Fruit fly (Drosophila melanogaster) whole organism, adult: ENCODE results near the gene Nelf-E.

ENCODE experiments used
- CG14711 ChIP-seq: fragments of 200-800 bp; sonication (Bioruptor generic); optimal IDR thresholded peaks from 2 replicates; lab custom pipeline; 2018; ENCODE audit warnings: missing biosample characterization, mild to moderate bottlenecking, missing genetic modification characterization, moderate library complexity
- CG1620 ChIP-seq: fragments of 200-800 bp; sonication (Bioruptor generic); optimal IDR thresholded peaks from 2 replicates; lab custom pipeline; 2016; ENCODE audit warnings: missing biosample characterization, missing genetic modification characterization

DNA sequence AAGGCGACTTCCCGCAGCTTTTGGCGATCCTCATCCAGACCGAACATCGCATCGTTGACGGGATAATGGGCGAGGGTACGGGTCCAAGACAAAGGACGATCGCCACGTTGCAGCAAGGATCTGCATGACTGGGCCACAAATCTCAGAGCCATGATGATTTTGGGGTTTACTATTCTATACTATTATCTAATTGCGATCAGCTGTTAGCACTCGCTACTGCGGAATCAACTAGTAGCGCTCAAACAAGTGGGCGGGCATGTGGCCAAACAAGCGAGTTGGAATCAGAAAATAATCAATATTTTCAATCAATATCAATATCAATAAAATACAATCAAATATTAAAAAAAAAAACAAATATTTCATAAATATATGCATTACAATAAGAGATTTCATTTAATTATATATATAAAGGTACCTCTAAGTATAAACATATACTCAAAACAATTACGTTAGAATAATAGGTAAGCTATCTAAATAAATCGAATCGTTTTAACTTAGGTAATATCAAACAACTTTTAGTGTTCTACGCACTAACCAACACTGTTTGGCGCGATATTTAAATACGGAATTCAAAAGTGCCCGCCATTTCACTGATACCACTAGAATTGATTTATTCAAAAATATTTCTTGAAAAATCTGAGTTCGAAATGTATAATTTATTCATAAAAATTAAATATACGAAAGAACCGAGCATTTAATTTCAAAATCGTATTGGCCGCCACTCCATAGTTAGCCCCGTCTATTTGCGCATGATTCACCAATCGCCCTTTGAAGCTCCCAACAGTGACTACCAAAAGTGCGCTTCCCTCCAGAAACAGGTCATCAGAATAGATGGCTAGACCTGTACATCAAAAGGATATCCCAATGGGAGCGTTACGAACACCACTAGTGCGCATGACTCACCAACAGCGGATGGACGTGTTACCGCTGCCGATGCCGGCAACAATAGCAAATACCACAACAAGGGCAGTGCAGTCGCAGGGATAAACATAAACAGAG lies 24.5 kb downstream of the Nelf-E start, which contains the start of the genes CG6638 and CG43078:
- TF ChIP-seq CG1620 = no peak
- peak; percentile 37 for TF ChIP-seq CG14711 (tag; lab: Kevin White, UChicago)
